Worm (Caenorhabditis elegans): ENCODE measurements around the gene srz-10.

The srz-10 gene

DNA sequence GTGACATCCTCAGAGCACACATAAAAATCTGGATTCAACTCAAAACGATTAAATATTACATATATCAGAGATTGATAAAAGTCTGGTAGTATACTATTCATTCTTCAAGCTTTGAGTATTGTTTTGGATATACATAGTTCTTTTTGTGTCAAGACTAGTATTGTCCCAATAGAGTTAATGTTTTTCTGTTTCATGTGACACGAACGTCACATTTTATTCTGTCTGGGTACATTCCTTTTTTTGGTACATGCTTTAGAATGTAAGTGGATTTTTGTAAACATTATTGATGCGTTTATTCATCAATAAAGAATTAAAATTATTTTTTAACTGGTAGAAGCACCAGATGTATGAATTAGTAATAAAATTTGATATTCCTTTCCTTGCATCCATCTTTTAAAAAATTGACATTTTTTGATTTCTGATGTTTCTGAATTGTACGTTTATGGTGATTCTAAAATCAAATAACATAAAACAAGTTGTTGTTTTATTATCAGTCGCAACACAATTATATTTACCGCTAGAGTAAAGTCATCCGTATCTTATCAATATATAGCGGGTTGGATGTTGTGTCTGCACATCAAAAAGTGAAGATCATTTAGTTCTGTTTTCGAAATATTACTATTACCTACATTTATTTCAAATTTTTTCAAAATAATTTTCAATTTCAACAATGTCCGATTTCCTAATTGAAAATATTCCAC is 7.1 kb upstream of the srz-10 start, which contains the start of the genes srt-22 and nhr-246:
TSS of gene srt-22 (minus strand) at position 101 of the 701 bp plus-strand sequence.
TSS of gene nhr-246 (plus strand) at position 651 of the 701 bp plus-strand sequence.
- TF ChIP-seq nhr-28 (tag; optimal IDR thresholded peaks at IDR 0.05): no peak
- TF ChIP-seq daf-16 (GFP tag; optimal IDR thresholded peaks at IDR 0.05): no peak
- peak; percentile 90 for TF ChIP-seq daf-16 (tag; optimal IDR thresholded peaks at IDR 0.05)

DNA sequence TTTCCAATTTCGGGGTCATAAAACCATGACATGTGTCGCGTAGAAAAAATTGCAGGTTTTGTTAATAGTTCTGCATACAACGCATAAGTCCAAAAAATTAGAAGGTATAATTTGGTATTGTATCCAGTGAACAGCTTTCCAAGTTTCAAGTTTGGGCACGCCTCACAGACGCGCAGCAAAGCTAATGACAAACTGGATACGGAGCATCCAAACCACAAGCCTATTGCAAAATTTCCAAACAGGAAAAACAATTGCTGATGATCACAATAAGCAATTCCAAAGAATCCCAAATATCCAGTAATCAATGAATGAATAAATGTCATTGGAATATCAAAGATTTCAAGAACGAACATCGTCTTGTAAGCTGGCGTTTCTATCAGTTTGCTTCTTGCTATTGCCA is 4.6 kb upstream of the srz-10 start:
- TF ChIP-seq pha-4 (GFP tag; IDR thresholded peaks at IDR 0.05): no peak
- no peak for TF ChIP-seq pha-4 (tag; optimal IDR thresholded peaks at IDR 0.05)
- no peak for TF ChIP-seq Y75B8A.6 (GFP tag; IDR thresholded peaks at IDR 0.05)
- peak in 1 of 2 experiments; percentile 81 for TF ChIP-seq unc-62 (GFP tag; optimal IDR thresholded peaks at IDR 0.05 in 1 of 2)
- no peak for TF ChIP-seq unc-62 (tag; optimal IDR thresholded peaks at IDR 0.05)
- no peak for TF ChIP-seq nhr-10 (tag; optimal IDR thresholded peaks at IDR 0.05)
- no peak for TF ChIP-seq zip-11 (GFP tag; IDR thresholded peaks at IDR 0.05)
- TF ChIP-seq Y48G9A.11 (GFP tag; IDR thresholded peaks at IDR 0.05): no peak
- TF ChIP-seq lsy-2 (tag; optimal IDR thresholded peaks at IDR 0.05): no peak
- TF ChIP-seq mdl-1 (tag; optimal IDR thresholded peaks at IDR 0.05): no peak
- TF ChIP-seq aha-1 (tag): peak; percentile 69
- no peak for TF ChIP-seq hlh-11 (tag; optimal IDR thresholded peaks at IDR 0.05)
- TF ChIP-seq rbr-2 (tag; optimal IDR thresholded peaks at IDR 0.05): no peak
- no peak for TF ChIP-seq F44E2.7 (GFP tag; IDR thresholded peaks at IDR 0.05)
- no peak for TF ChIP-seq egl-27 (tag; optimal IDR thresholded peaks at IDR 0.05)
- no peak for TF ChIP-seq nhr-102 (tag; optimal IDR thresholded peaks at IDR 0.05)
- TF ChIP-seq dmd-8 (GFP tag; IDR thresholded peaks at IDR 0.05): no peak
- TF ChIP-seq hlh-30 (tag; optimal IDR thresholded peaks at IDR 0.05; ENCODE audit: insufficient read depth): no peak

- TF ChIP-seq aly-2 (tag; optimal IDR thresholded peaks at IDR 0.05) (no peak), daf-12 (tag; optimal IDR thresholded peaks at IDR 0.05) (no peak), nhr-77 (tag; optimal IDR thresholded peaks at IDR 0.05) (no peak), F26F4.8 (GFP tag; conservative IDR thresholded peaks at IDR 0.05) (no peak), nhr-42 (GFP tag; IDR thresholded peaks at IDR 0.05) (no peak)
These were observed 1.9 kb upstream of the srz-10 start, which contains the start of gene irld-62 for ce11 chrV:15310780-15311179. Gene irld-62 (plus strand): TSS chrV:15311080.

- no peak for TF ChIP-seq mes-2 (tag; optimal IDR thresholded peaks at IDR 0.05; ENCODE audit: poor library complexity, severe bottlenecking)
- TF ChIP-seq mdt-29 (GFP tag; IDR thresholded peaks at IDR 0.05): no peak
- no peak for TF ChIP-seq Y5F2A.4 (GFP tag; optimal IDR thresholded peaks at IDR 0.05)
- no peak for TF ChIP-seq Y105C5A.15 (GFP tag; IDR thresholded peaks at IDR 0.05)
- no peak for TF ChIP-seq rbr-2 (tag; optimal IDR thresholded peaks at IDR 0.05)
- TF ChIP-seq nhr-102 (tag; optimal IDR thresholded peaks at IDR 0.05): no peak
- TF ChIP-seq mdl-1 (tag; optimal IDR thresholded peaks at IDR 0.05): no peak
- no peak for TF ChIP-seq snpc-4 (tag; optimal IDR thresholded peaks at IDR 0.05)
- no peak for TF ChIP-seq lir-3 (tag; optimal IDR thresholded peaks at IDR 0.05)
- TF ChIP-seq T26A8.4 (GFP tag; IDR thresholded peaks at IDR 0.05): no peak
- TF ChIP-seq F44E2.7 (GFP tag; IDR thresholded peaks at IDR 0.05): no peak
- TF ChIP-seq madf-9 (GFP tag; conservative IDR thresholded peaks at IDR 0.05): no peak
These were observed 2.2 kb downstream of the srz-10 start, which contains the start of gene T26H8.4 for ce11 chrV:15306745-15307144. Gene T26H8.4 (minus strand): TSS chrV:15306845.

DNA sequence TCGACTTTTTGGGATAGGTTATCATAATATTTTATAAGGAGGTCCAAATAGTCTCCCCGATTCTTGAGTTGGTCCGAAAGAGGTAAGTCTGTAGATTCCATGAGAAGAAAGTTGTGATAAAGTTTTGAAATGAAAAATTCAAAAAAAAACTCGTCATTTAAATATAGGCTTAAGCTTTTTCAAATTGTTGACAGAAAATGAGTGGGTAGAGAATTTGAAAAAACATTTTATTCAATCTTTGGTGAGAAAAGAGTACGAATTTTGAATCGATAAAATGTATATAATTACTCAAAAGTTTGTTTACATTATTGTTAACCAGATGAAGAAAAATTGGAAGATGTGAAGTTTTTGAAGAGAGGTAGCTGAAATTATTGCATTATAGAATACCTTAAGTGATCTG is 3.4 kb downstream of the srz-10 start, which contains the start of gene T26H8.5:
TSS of gene T26H8.5 (minus strand) at position 101 of the 400 bp plus-strand sequence.
- TF ChIP-seq attf-4 (tag; optimal IDR thresholded peaks at IDR 0.05) (no peak), nhr-77 (tag; optimal IDR thresholded peaks at IDR 0.05) (no peak), nhr-11 (tag; optimal IDR thresholded peaks at IDR 0.05) (no peak), arid-1 (GFP tag; conservative IDR thresholded peaks at IDR 0.05) (no peak), php-3 (GFP tag; IDR thresholded peaks at IDR 0.05) (no peak), ces-1 (GFP tag; optimal IDR thresholded peaks at IDR 0.05) (no peak), jun-1 (tag; optimal IDR thresholded peaks at IDR 0.05) (no peak), hmg-1.1 (GFP tag; IDR thresholded peaks at IDR 0.05) (no peak), F49E8.2 (tag; optimal IDR thresholded peaks at IDR 0.05; ENCODE audit: borderline replicate concordance) (no peak)
